Worm (Caenorhabditis elegans): Measurements from ENCODE around the gene C40H1.8.

The C40H1.8 gene

DNA sequence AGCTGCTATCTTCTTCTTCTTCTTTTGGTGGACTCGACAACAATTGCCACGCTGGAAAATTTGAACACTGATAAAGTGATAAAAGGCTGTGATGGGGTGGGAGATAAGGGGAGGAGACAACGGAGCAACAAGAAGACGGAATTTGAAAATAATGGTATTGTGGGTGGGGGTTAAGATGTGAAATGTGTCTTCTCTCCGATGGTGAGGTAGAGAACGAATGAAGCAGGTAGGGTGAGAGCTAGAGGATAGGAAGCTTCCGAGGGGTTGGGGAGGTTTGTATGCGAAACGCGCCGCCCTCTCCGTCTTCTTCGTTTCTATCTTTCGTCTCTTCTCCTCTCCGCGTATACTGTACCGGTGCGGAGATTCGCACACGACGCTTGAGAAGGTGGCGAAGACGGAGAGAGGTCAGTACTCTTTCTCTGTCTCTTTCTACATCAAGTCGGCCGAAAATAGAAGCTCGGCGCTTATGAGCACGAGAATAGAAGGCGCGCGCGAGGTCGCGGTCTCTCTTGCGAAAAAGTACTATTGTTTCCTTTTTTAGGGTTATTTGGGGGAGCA is 41.0 kb downstream of the C40H1.8 start, which contains the start of gene chtb-1:
Gene chtb-1, minus strand, starts transcription at position 51 of the 558 bp plus-strand sequence.
- no peak for TF ChIP-seq egl-5 (tag; optimal IDR thresholded peaks at IDR 0.05)
- no peak for TF ChIP-seq eor-1 (tag; optimal IDR thresholded peaks at IDR 0.05)
- no peak for TF ChIP-seq ama-1 (optimal IDR thresholded peaks at IDR 0.05)
- TF ChIP-seq pqm-1 (tag; optimal IDR thresholded peaks at IDR 0.05), result no peak
- TF ChIP-seq fkh-10 (GFP tag; optimal IDR thresholded peaks at IDR 0.05), result no peak
- TF ChIP-seq tbx-2 (tag; optimal IDR thresholded peaks at IDR 0.05), result no peak
- no peak for TF ChIP-seq hmg-11 (tag; optimal IDR thresholded peaks at IDR 0.05)
- no peak for TF ChIP-seq nhr-11 (tag; optimal IDR thresholded peaks at IDR 0.05)
- no peak for TF ChIP-seq skn-1 (tag; optimal IDR thresholded peaks at IDR 0.05)
- no peak for TF ChIP-seq ceh-16 (tag; optimal IDR thresholded peaks at IDR 0.05)
- TF ChIP-seq fos-1 (tag; optimal IDR thresholded peaks at IDR 0.05), result no peak
- TF ChIP-seq unc-62 (GFP tag; optimal IDR thresholded peaks at IDR 0.05), result no peak
- TF ChIP-seq daf-12 (tag; optimal IDR thresholded peaks at IDR 0.05), result no peak
- no peak for TF ChIP-seq lsy-12 (tag; optimal IDR thresholded peaks at IDR 0.05)
- TF ChIP-seq nfya-1 (tag; optimal IDR thresholded peaks at IDR 0.05; ENCODE audit: insufficient read depth), result no peak
- TF ChIP-seq ceh-9 (tag; optimal IDR thresholded peaks at IDR 0.05), result no peak
- TF ChIP-seq mdl-1 (tag; optimal IDR thresholded peaks at IDR 0.05), result no peak
- no peak for TF ChIP-seq snpc-4 (tag; optimal IDR thresholded peaks at IDR 0.05)
- no peak for TF ChIP-seq nhr-76 (tag; optimal IDR thresholded peaks at IDR 0.05)
- no peak for TF ChIP-seq sea-2 (GFP tag; optimal IDR thresholded peaks at IDR 0.05)

DNA sequence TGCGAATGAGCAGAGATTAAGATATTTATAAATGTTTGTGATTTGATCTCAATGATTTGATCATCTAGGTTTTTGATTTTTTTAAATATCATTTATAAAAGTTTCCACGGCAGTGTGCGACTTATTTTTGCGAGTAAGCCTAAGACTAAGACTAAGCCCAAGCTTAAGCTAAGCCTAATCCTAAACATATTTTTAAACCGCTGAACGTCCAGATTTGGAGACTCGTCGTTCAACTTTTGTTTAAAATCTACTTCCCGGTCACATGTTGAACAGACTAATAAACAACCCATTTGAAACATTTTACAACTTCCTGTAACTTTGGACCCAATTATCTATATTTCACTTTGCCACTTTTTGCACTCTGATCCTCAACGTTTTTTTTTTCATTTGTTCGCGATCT is 44.5 kb downstream of the C40H1.8 start, which contains the start of gene K04H4.5:
Gene K04H4.5, plus strand, starts transcription at position 301 of the 400 bp plus-strand sequence.
- TF ChIP-seq zag-1 (tag; optimal IDR thresholded peaks at IDR 0.05), result no peak
- no peak for TF ChIP-seq jun-1 (tag; optimal IDR thresholded peaks at IDR 0.05)
- no peak for TF ChIP-seq nhr-77 (tag; optimal IDR thresholded peaks at IDR 0.05)
- no peak for TF ChIP-seq fkh-2 (tag; optimal IDR thresholded peaks at IDR 0.05)
- no peak for TF ChIP-seq R02D3.7 (tag; optimal IDR thresholded peaks at IDR 0.05)
- no peak for TF ChIP-seq ztf-11 (tag; optimal IDR thresholded peaks at IDR 0.05)
- TF ChIP-seq sea-2 (GFP tag; optimal IDR thresholded peaks at IDR 0.05), result no peak
- no peak for TF ChIP-seq tbx-2 (tag; optimal IDR thresholded peaks at IDR 0.05)
- no peak for TF ChIP-seq nhr-11 (tag; optimal IDR thresholded peaks at IDR 0.05)
- no peak for TF ChIP-seq ama-1 (optimal IDR thresholded peaks at IDR 0.05)

DNA sequence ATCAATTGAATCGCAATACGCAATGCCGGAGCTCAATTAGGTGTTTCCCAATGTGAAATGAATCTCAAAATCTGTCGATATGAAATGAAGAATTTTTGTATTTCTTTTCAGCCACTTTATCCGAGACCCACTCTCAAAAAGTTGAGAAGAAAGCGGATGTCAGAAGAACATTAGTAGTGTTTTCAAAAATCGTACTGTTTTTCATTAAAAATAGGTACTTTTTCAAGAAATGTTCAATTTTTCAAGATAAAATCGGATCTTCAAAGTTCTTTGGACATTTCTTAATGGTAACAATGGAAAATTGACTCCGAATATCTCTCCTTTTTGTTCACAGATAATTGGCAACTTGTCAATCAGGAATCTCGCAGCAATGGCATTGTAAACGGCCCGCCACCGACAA is 46.7 kb downstream of the C40H1.8 start, which contains the start of gene flp-25:
Gene flp-25, plus strand, starts transcription at position 301 of the 400 bp plus-strand sequence.
- TF ChIP-seq egl-27 (tag; optimal IDR thresholded peaks at IDR 0.05), result no peak
- TF ChIP-seq nhr-67 (tag; optimal IDR thresholded peaks at IDR 0.05), result no peak
- TF ChIP-seq nhr-43 (tag; optimal IDR thresholded peaks at IDR 0.05; ENCODE audit: poor library complexity, severe bottlenecking), result no peak
- no peak for TF ChIP-seq nhr-25 (tag; optimal IDR thresholded peaks at IDR 0.05)

DNA sequence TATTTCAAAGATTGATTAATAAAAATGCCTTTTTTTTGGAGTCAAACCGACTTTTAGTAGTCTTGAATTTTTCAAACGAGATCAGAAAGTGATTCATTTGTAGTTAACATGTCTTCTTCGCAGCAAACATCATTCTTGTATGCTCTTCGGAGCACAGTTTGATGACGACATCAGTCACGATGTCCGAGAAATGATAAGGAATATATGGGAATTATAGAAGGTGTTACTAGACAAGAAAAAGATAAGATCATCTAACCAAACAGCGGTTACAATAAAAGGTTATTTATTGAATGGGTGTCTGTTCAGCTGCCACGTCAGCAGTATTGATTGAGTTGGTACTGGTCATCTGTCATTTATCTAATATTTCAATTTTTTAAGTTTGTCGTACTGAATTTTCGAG is 51.9 kb downstream of the C40H1.8 start:
- TF ChIP-seq nhr-25 (tag; optimal IDR thresholded peaks at IDR 0.05) (no peak), pqm-1 (tag; optimal IDR thresholded peaks at IDR 0.05) (peak; percentile 12), elt-2 (tag; optimal IDR thresholded peaks at IDR 0.05) (peak; percentile 38)
